Fruit fly (Drosophila melanogaster) whole organism, prepupa: Measurements from ENCODE around the gene CG42537.

Experiments
- Blimp-1 ChIP-seq: fragments of 200-800 bp; sonication (Bioruptor generic); optimal IDR thresholded peaks from 3 replicates; lab custom pipeline; 2017; ENCODE audit warnings: missing biosample characterization, missing genetic modification characterization, mild to moderate bottlenecking, moderate library complexity, missing genetic modification reagents
- CG10631 ChIP-seq: fragments of 200-800 bp; sonication (Bioruptor generic); optimal IDR thresholded peaks from 2 replicates; lab custom pipeline; 2016; ENCODE audit warnings: missing biosample characterization, missing genetic modification characterization
- CG11294 ChIP-seq: fragments of 200-800 bp; sonication (Bioruptor generic); IDR thresholded peaks from 2 replicates; pipeline ENCODE4 v1.3.6; 2022; ENCODE audit warnings: missing biosample characterization, missing genetic modification characterization
- CG11762 ChIP-seq: fragments of 200-800 bp; sonication (Bioruptor generic); optimal IDR thresholded peaks from 3 replicates; lab custom pipeline; 2016; ENCODE audit warnings: missing biosample characterization, missing genetic modification characterization; ENCODE audit not compliant: insufficient read depth
- CG11902 ChIP-seq: fragments of 200-800 bp; sonication (Bioruptor generic); optimal IDR thresholded peaks from 3 replicates; lab custom pipeline; 2016; ENCODE audit warnings: missing biosample characterization, missing genetic modification characterization
- CG15336 ChIP-seq: fragments of 200-800 bp; sonication (Bioruptor generic); IDR thresholded peaks from 2 replicates; pipeline ENCODE4 v1.3.6; 2022; ENCODE audit warnings: missing biosample characterization, missing genetic modification characterization
- CG16779 ChIP-seq: fragments of 200-800 bp; sonication (Bioruptor generic); optimal IDR thresholded peaks from 3 replicates; lab custom pipeline; 2017; ENCODE audit warnings: missing biosample characterization, mild to moderate bottlenecking, missing genetic modification characterization
- CG3032 ChIP-seq: fragments of 200-800 bp; optimal IDR thresholded peaks from 2 replicates; lab custom pipeline; 2019; ENCODE audit warnings: missing biosample characterization, mild to moderate bottlenecking, missing genetic modification characterization, moderate library complexity
- CG31627 ChIP-seq: fragments of 200-800 bp; sonication (Bioruptor generic); optimal IDR thresholded peaks from 3 replicates; lab custom pipeline; 2016; ENCODE audit warnings: missing biosample characterization, missing genetic modification characterization
- CG32006 ChIP-seq: fragments of 200-800 bp; sonication (Bioruptor generic); optimal IDR thresholded peaks from 3 replicates; lab custom pipeline; 2017; ENCODE audit warnings: missing biosample characterization, mild to moderate bottlenecking, missing genetic modification characterization
- CG3919 ChIP-seq: fragments of 200-800 bp; sonication (Bioruptor generic); optimal IDR thresholded peaks from 3 replicates; lab custom pipeline; 2016; ENCODE audit warnings: missing biosample characterization, missing genetic modification characterization
- CG4318 ChIP-seq: fragments of 200-800 bp; sonication (Bioruptor generic); optimal IDR thresholded peaks from 3 replicates; lab custom pipeline; 2017; ENCODE audit warnings: missing biosample characterization, mild to moderate bottlenecking, missing genetic modification characterization
- CG6276 ChIP-seq: fragments of 200-800 bp; sonication (Bioruptor generic); optimal IDR thresholded peaks from 2 replicates; lab custom pipeline; 2017; ENCODE audit warnings: missing biosample characterization, mild to moderate bottlenecking, missing genetic modification characterization
- CG6808 ChIP-seq: fragments of 200-800 bp; sonication (Bioruptor generic); optimal IDR thresholded peaks from 3 replicates; lab custom pipeline; 2017; ENCODE audit warnings: missing biosample characterization, missing genetic modification characterization, mild to moderate bottlenecking, moderate library complexity, missing genetic modification reagents
- CG8119 ChIP-seq: fragments of 200-800 bp; sonication (Bioruptor generic); IDR thresholded peaks from 3 replicates; pipeline ENCODE4 v1.3.6; 2022; ENCODE audit warnings: missing biosample characterization, missing genetic modification characterization
- CG8632 ChIP-seq: fragments of 200-800 bp; sonication (Bioruptor generic); optimal IDR thresholded peaks from 3 replicates; lab custom pipeline; 2016; ENCODE audit warnings: missing biosample characterization, missing genetic modification characterization
- CG9139 ChIP-seq: fragments of 200-800 bp; sonication (Bioruptor generic); optimal IDR thresholded peaks from 3 replicates; lab custom pipeline; 2017; ENCODE audit warnings: missing biosample characterization, mild to moderate bottlenecking, missing genetic modification characterization
- Eip78C ChIP-seq: fragments of 200-800 bp; sonication (Bioruptor generic); peaks from one replicate; lab custom pipeline; 2016; ENCODE audit warnings: missing biosample characterization, missing genetic modification characterization
- Eip93F ChIP-seq: fragments of 200-800 bp; sonication (Bioruptor generic); optimal IDR thresholded peaks from 2 replicates; lab custom pipeline; 2016; ENCODE audit warnings: missing biosample characterization, mild to moderate bottlenecking, missing genetic modification characterization
- Hr38 ChIP-seq: sonication (Bioruptor generic); optimal IDR thresholded peaks from 2 replicates; lab custom pipeline; 2016; ENCODE audit warnings: missing biosample characterization, missing genetic modification characterization
- Hr39 ChIP-seq: fragments of 200-800 bp; sonication (Bioruptor generic); optimal IDR thresholded peaks from 2 replicates; lab custom pipeline; 2016; ENCODE audit warnings: missing biosample characterization, missing genetic modification characterization
- Lpt ChIP-seq: fragments of 200-800 bp; sonication (Bioruptor generic); optimal IDR thresholded peaks from 3 replicates; lab custom pipeline; 2016; ENCODE audit warnings: missing biosample characterization, missing genetic modification characterization
- Met ChIP-seq: fragments of 200-800 bp; sonication (Bioruptor generic); optimal IDR thresholded peaks from 3 replicates; lab custom pipeline; 2016; ENCODE audit warnings: missing biosample characterization, missing genetic modification characterization
- Smox ChIP-seq: fragments of 200-800 bp; sonication (Bioruptor generic); optimal IDR thresholded peaks from 3 replicates; lab custom pipeline; 2016; ENCODE audit warnings: missing biosample characterization, missing genetic modification characterization
- Sox102F ChIP-seq: fragments of 200-800 bp; sonication (Bioruptor generic); optimal IDR thresholded peaks from 2 replicates; lab custom pipeline; 2016; ENCODE audit warnings: missing biosample characterization, mild to moderate bottlenecking, missing genetic modification characterization
- Sox14 ChIP-seq: fragments of 200-800 bp; sonication (Bioruptor generic); optimal IDR thresholded peaks from 3 replicates; lab custom pipeline; 2016; ENCODE audit warnings: missing biosample characterization, missing genetic modification characterization
- Sox15 ChIP-seq: fragments of 200-800 bp; sonication (Bioruptor generic); optimal IDR thresholded peaks from 3 replicates; lab custom pipeline; 2016; ENCODE audit warnings: missing biosample characterization, missing genetic modification characterization
- achi ChIP-seq: fragments of 200-800 bp; sonication (Bioruptor generic); optimal IDR thresholded peaks from 3 replicates; lab custom pipeline; 2016; ENCODE audit warnings: missing biosample characterization, missing genetic modification characterization
- cyc ChIP-seq: fragments of 200-800 bp; sonication (Bioruptor generic); optimal IDR thresholded peaks from 3 replicates; lab custom pipeline; 2016; ENCODE audit warnings: missing biosample characterization, missing genetic modification characterization
- dac ChIP-seq: fragments of 200-800 bp; sonication (Bioruptor generic); optimal IDR thresholded peaks from 2 replicates; lab custom pipeline; 2017; ENCODE audit warnings: missing biosample characterization, mild to moderate bottlenecking, missing genetic modification characterization
- eg ChIP-seq: fragments of 200-800 bp; sonication (Bioruptor generic); IDR thresholded peaks from 3 replicates; pipeline ENCODE4 v1.3.6; 2022; ENCODE audit warnings: missing biosample characterization, missing genetic modification characterization
- esn ChIP-seq: fragments of 200-800 bp; sonication (Bioruptor generic); optimal IDR thresholded peaks from 2 replicates; lab custom pipeline; 2016; ENCODE audit warnings: missing biosample characterization, mild to moderate bottlenecking, missing genetic modification characterization, moderate library complexity
- fd59A ChIP-seq: fragments of 200-800 bp; sonication (Bioruptor generic); optimal IDR thresholded peaks from 2 replicates; lab custom pipeline; 2017; ENCODE audit warnings: missing biosample characterization, mild to moderate bottlenecking, missing genetic modification characterization, missing genetic modification reagents
- lz ChIP-seq: fragments of 200-800 bp; sonication (Bioruptor generic); optimal IDR thresholded peaks from 3 replicates; lab custom pipeline; 2016; ENCODE audit warnings: missing biosample characterization, missing genetic modification characterization
- net ChIP-seq: fragments of 200-800 bp; sonication (Bioruptor generic); optimal IDR thresholded peaks from 3 replicates; lab custom pipeline; 2016; ENCODE audit warnings: missing biosample characterization, missing genetic modification characterization
- spab ChIP-seq: fragments of 200-800 bp; sonication (Bioruptor generic); optimal IDR thresholded peaks from 2 replicates; lab custom pipeline; 2017; ENCODE audit warnings: missing biosample characterization, mild to moderate bottlenecking, missing genetic modification characterization, missing genetic modification reagents
- svp ChIP-seq: fragments of 200-800 bp; sonication (Bioruptor generic); peaks from one replicate; lab custom pipeline; 2016; ENCODE audit warnings: missing biosample characterization, missing genetic modification characterization

The CG42537 gene

dm6 chr3R:6373512-6374306 is 3.9 kb upstream of the CG42537 start (continued):
- peak; percentile 44 for TF ChIP-seq Hr39 (GFP tag; lab: Kevin White, UChicago)
- no peak for TF ChIP-seq spab (GFP tag; lab: Kevin White, UChicago)
- TF ChIP-seq Sox15: peak; percentile 6
- peak; percentile 33; the same call in 1 of the 2 replicates for TF ChIP-seq CG15336 (GFP tag; lab: Robert Waterston, UW)
- peak; percentile 27 for TF ChIP-seq CG31627
- peak; percentile 42 for TF ChIP-seq achi
- no peak for TF ChIP-seq svp (GFP tag; lab: Kevin White, UChicago)
- peak; percentile 69 for TF ChIP-seq esn
- TF ChIP-seq CG6808 (GFP tag; lab: Kevin White, UChicago): no peak

- no peak for TF ChIP-seq CG8632 (GFP tag; lab: Kevin White, UChicago)
- TF ChIP-seq esn: peak; percentile 33
- TF ChIP-seq Hr38 (GFP tag; lab: Kevin White, UChicago): no peak
Observed at dm6 chr3R:6374307-6374574, 3.4 kb upstream of the CG42537 start, which contains the start of gene CG42564. Gene CG42564, plus strand, starts transcription at chr3R:6374475.

dm6 chr3R:6375944-6376343 is 1.7 kb upstream of the CG42537 start, which contains the start of gene CRAT:
Gene CRAT, minus strand, starts transcription at chr3R:6376044.
- no peak for TF ChIP-seq Hr38 (GFP tag; lab: Kevin White, UChicago)
- no peak for TF ChIP-seq CG16779
- TF ChIP-seq CG9139 (GFP tag; lab: Kevin White, UChicago): no peak
- no peak for TF ChIP-seq Sox102F
- TF ChIP-seq achi: no peak
- no peak for TF ChIP-seq Sox14
- TF ChIP-seq fd59A (GFP tag; lab: Kevin White, UChicago): no peak
- TF ChIP-seq, all 60 proteins: peak for 0

dm6 chr3R:6380129-6380528 is 2.5 kb downstream of the CG42537 start, which contains the start of the genes CG1024 and TfIIFalpha:
Gene CG1024, minus strand, starts transcription at chr3R:6380328.
Gene TfIIFalpha, plus strand, starts transcription at chr3R:6380467.
- TF ChIP-seq CG11762 (GFP tag; lab: Kevin White, UChicago) (no peak), fd59A (GFP tag; lab: Kevin White, UChicago) (no peak), CG6276 (GFP tag; lab: Kevin White, UChicago) (no peak), Blimp-1 (GFP tag; lab: Kevin White, UChicago) (no peak), eg (GFP tag; lab: Robert Waterston, UW) (no peak), CG3032 (tag; lab: Kevin White, UChicago) (peak; percentile 22), CG10631 (GFP tag; lab: Kevin White, UChicago) (no peak), CG11294 (GFP tag; lab: Robert Waterston, UW) (no peak), Lpt (no peak), CG3919 (GFP tag; lab: Kevin White, UChicago) (no peak), CG8119 (no peak), dac (GFP tag; lab: Kevin White, UChicago) (no peak), CG15336 (GFP tag; lab: Robert Waterston, UW) (no peak), CG6808 (GFP tag; lab: Kevin White, UChicago) (no peak), Eip93F (no peak), CG8632 (GFP tag; lab: Kevin White, UChicago) (no peak), Sox102F (no peak), CG11902 (no peak), CG31627 (no peak), Eip78C (GFP tag; lab: Kevin White, UChicago) (no peak), CG4318 (GFP tag; lab: Kevin White, UChicago) (no peak), lz (GFP tag; lab: Kevin White, UChicago) (no peak), net (GFP tag; lab: Kevin White, UChicago) (no peak), cyc (GFP tag; lab: Kevin White, UChicago) (peak; percentile 4), Smox (GFP tag; lab: Kevin White, UChicago) (no peak), CG16779 (no peak), CG9139 (GFP tag; lab: Kevin White, UChicago) (no peak), Met (no peak), Sox15 (no peak), CG32006 (no peak), Sox14 (peak; percentile 10), esn (peak; percentile 41)
